Worm (Caenorhabditis elegans) whole organism, midembryonic: ENCODE data around the gene C53A5.16.

Source experiments
- flt-1 ChIP-seq: fragments of 200-800 bp; sonication (Bioruptor generic); IDR thresholded peaks from 2 replicates; pipeline ENCODE4 v1.3.6; 2022; ENCODE audit warnings: missing genetic modification characterization, missing compliant biosample characterization
- klf-2 ChIP-seq: fragments of 200-800 bp; sonication (Bioruptor generic); conservative IDR thresholded peaks from 2 replicates; pipeline ENCODE4 v1.3.6; 2022; ENCODE audit warnings: missing genetic modification reagents, missing genetic modification characterization, missing compliant biosample characterization
- tab-1 ChIP-seq: fragments of 200-800 bp; sonication (Bioruptor generic); IDR thresholded peaks from 2 replicates; pipeline ENCODE4 v1.3.6; 2022; ENCODE audit warnings: missing genetic modification characterization, missing compliant biosample characterization
- ztf-23 ChIP-seq: fragments of 200-800 bp; sonication (Bioruptor generic); IDR thresholded peaks from 2 replicates; pipeline ENCODE4 v1.3.6; 2022; ENCODE audit warnings: missing genetic modification reagents, missing genetic modification characterization, missing compliant biosample characterization

ce11 chrV:14527210-14527609 is 4.8 kb upstream of the C53A5.16 start:
- TF ChIP-seq ztf-23 (GFP tag; lab: Robert Waterston, UW) (no peak), klf-2 (no peak), flt-1 (GFP tag; lab: Robert Waterston, UW) (no peak), tab-1 (GFP tag; lab: Robert Waterston, UW) (no peak)
